Worm (Caenorhabditis elegans) whole organism, late embryonic: ENCODE data around the gene syp-1.

Experiments
- C08G9.2 ChIP-seq: sonication (generic microtip); optimal IDR thresholded peaks from 2 replicates; lab custom pipeline; 2016; ENCODE audit warnings: mild to moderate bottlenecking, missing genetic modification characterization, moderate library complexity, missing compliant biosample characterization
- C38D4.7 ChIP-seq: fragments of 200-800 bp; sonication (Bioruptor generic); optimal IDR thresholded peaks from 2 replicates; lab custom pipeline; 2018; ENCODE audit warnings: mild to moderate bottlenecking, missing genetic modification characterization, moderate library complexity, missing compliant biosample characterization
- F13H6.1 ChIP-seq: sonication (generic microtip); optimal IDR thresholded peaks from 2 replicates; lab custom pipeline; 2016; ENCODE audit warnings: missing genetic modification characterization, missing compliant biosample characterization
- K09A11.1 ChIP-seq: sonication (generic microtip); optimal IDR thresholded peaks from 2 replicates; lab custom pipeline; 2017; ENCODE audit warnings: antibody characterized with exemption, mild to moderate bottlenecking, missing genetic modification characterization, missing compliant biosample characterization; ENCODE audit not compliant: insufficient read depth
- ama-1 ChIP-seq: fragments of 150-350 bp; optimal IDR thresholded peaks from 2 replicates; lab custom pipeline; 2014
- ceh-14 ChIP-seq: sonication (generic microtip); optimal IDR thresholded peaks from 2 replicates; lab custom pipeline; 2016; ENCODE audit warnings: missing genotype, missing genetic modification characterization, missing compliant biosample characterization
- ceh-18 ChIP-seq: sonication (generic microtip); optimal IDR thresholded peaks from 2 replicates; lab custom pipeline; 2016; ENCODE audit warnings: missing genetic modification characterization, missing compliant biosample characterization
- ceh-19 ChIP-seq: fragments of 200-800 bp; sonication (Bioruptor generic); optimal IDR thresholded peaks from 2 replicates; lab custom pipeline; 2018; ENCODE audit warnings: mild to moderate bottlenecking, missing genetic modification characterization, missing compliant biosample characterization
- ceh-22 ChIP-seq: sonication (generic microtip); optimal IDR thresholded peaks from 2 replicates; lab custom pipeline; 2017; ENCODE audit warnings: missing biosample characterization, missing genetic modification characterization
- ceh-24 ChIP-seq: sonication (generic microtip); optimal IDR thresholded peaks from 2 replicates; lab custom pipeline; 2016; ENCODE audit warnings: mild to moderate bottlenecking, missing genetic modification characterization, missing compliant biosample characterization
- ceh-31 ChIP-seq: sonication (generic microtip); optimal IDR thresholded peaks from 2 replicates; lab custom pipeline; 2016; ENCODE audit warnings: missing genetic modification characterization, missing compliant biosample characterization
- ceh-45 ChIP-seq: fragments of 200-800 bp; sonication (Bioruptor generic); IDR thresholded peaks from 2 replicates; pipeline ENCODE4 v1.3.6; 2022; ENCODE audit warnings: missing genetic modification reagents, missing genetic modification characterization, missing compliant biosample characterization
- ceh-6 ChIP-seq: fragments of 200-800 bp; sonication (Bioruptor generic); optimal IDR thresholded peaks from 2 replicates; lab custom pipeline; 2018; ENCODE audit warnings: mild to moderate bottlenecking, missing genetic modification characterization, missing compliant biosample characterization
- ceh-9 ChIP-seq: sonication (generic microtip); optimal IDR thresholded peaks from 2 replicates; lab custom pipeline; 2016; ENCODE audit warnings: mild to moderate bottlenecking, missing genetic modification characterization, inconsistent platforms, missing compliant biosample characterization
- dmd-4 ChIP-seq: sonication (generic microtip); optimal IDR thresholded peaks from 2 replicates; lab custom pipeline; 2016; ENCODE audit warnings: borderline replicate concordance, missing genetic modification characterization, missing compliant biosample characterization
- dve-1 ChIP-seq: sonication (generic microtip); optimal IDR thresholded peaks from 2 replicates; lab custom pipeline; 2017; ENCODE audit warnings: antibody characterized with exemption, mild to moderate bottlenecking, missing genetic modification characterization, missing compliant biosample characterization
- ets-4 ChIP-seq: sonication (generic microtip); optimal IDR thresholded peaks from 2 replicates; lab custom pipeline; 2016; ENCODE audit warnings: missing genetic modification characterization, missing compliant biosample characterization
- eyg-1 ChIP-seq: sonication (generic microtip); optimal IDR thresholded peaks from 2 replicates; lab custom pipeline; 2016; ENCODE audit warnings: missing genotype, missing genetic modification characterization, missing compliant biosample characterization
- fax-1 ChIP-seq: sonication (generic microtip); optimal IDR thresholded peaks from 2 replicates; lab custom pipeline; 2016; ENCODE audit warnings: missing genotype, missing genetic modification characterization, missing compliant biosample characterization
- fkh-6 ChIP-seq: sonication (generic microtip); optimal IDR thresholded peaks from 2 replicates; lab custom pipeline; 2016; ENCODE audit warnings: missing genetic modification characterization, missing compliant biosample characterization
- hlh-13 ChIP-seq: fragments of 200-800 bp; sonication (Bioruptor generic); optimal IDR thresholded peaks from 2 replicates; lab custom pipeline; 2018; ENCODE audit warnings: mild to moderate bottlenecking, missing genetic modification characterization, missing compliant biosample characterization
- hlh-15 ChIP-seq: sonication (generic microtip); optimal IDR thresholded peaks from 2 replicates; lab custom pipeline; 2016; ENCODE audit warnings: missing genetic modification characterization, missing compliant biosample characterization
- hlh-30 ChIP-seq: sonication (generic microtip); optimal IDR thresholded peaks from 2 replicates; lab custom pipeline; 2017; ENCODE audit warnings: antibody characterized with exemption, missing genetic modification characterization, missing compliant biosample characterization; ENCODE audit not compliant: insufficient read depth
- hlh-6 ChIP-seq: sonication (generic microtip); optimal IDR thresholded peaks from 2 replicates; lab custom pipeline; 2016; ENCODE audit warnings: missing genotype, missing genetic modification characterization, missing compliant biosample characterization
- hlh-8 ChIP-seq: sonication (generic microtip); optimal IDR thresholded peaks from 2 replicates; lab custom pipeline; 2016; ENCODE audit warnings: missing genotype, missing genetic modification characterization, missing compliant biosample characterization
- lim-6 ChIP-seq: sonication (generic microtip); optimal IDR thresholded peaks from 2 replicates; lab custom pipeline; 2016; ENCODE audit warnings: missing genetic modification characterization, missing compliant biosample characterization
- madf-2 ChIP-seq: sonication (generic microtip); optimal IDR thresholded peaks from 2 replicates; lab custom pipeline; 2017; ENCODE audit warnings: missing genetic modification characterization, missing compliant biosample characterization
- mec-3 ChIP-seq: sonication (generic microtip); optimal IDR thresholded peaks from 2 replicates; lab custom pipeline; 2016; ENCODE audit warnings: borderline replicate concordance, missing genetic modification characterization, missing compliant biosample characterization
- nhr-11 ChIP-seq: fragments of 150-350 bp; optimal IDR thresholded peaks from 2 replicates; lab custom pipeline; 2014; ENCODE audit warnings: missing biosample characterization, missing genetic modification characterization
- nhr-232 ChIP-seq: sonication (generic microtip); optimal IDR thresholded peaks from 2 replicates; lab custom pipeline; 2016; ENCODE audit warnings: missing genetic modification characterization, missing compliant biosample characterization
- odd-2 ChIP-seq: sonication (generic microtip); optimal IDR thresholded peaks from 2 replicates; lab custom pipeline; 2017; ENCODE audit warnings: antibody characterized with exemption, mild to moderate bottlenecking, missing genetic modification characterization, missing compliant biosample characterization
- pax-1 ChIP-seq: fragments of 150-350 bp; optimal IDR thresholded peaks from 2 replicates; lab custom pipeline; 2014; ENCODE audit warnings: missing biosample characterization, missing genetic modification characterization
- pha-4 ChIP-seq: fragments of 150-350 bp; optimal IDR thresholded peaks from 2 replicates; lab custom pipeline; 2018; ENCODE audit warnings: missing biosample characterization, missing genetic modification reagents, missing genetic modification characterization
- pqm-1 ChIP-seq: sonication (generic microtip); optimal IDR thresholded peaks from 2 replicates; lab custom pipeline; 2016; ENCODE audit warnings: missing genetic modification characterization, missing compliant biosample characterization
- pros-1 ChIP-seq: fragments of 150-350 bp; optimal IDR thresholded peaks from 2 replicates; lab custom pipeline; 2014; ENCODE audit warnings: missing biosample characterization, missing genetic modification reagents, missing genetic modification characterization
- ref-2 ChIP-seq: sonication (generic microtip); optimal IDR thresholded peaks from 2 replicates; lab custom pipeline; 2016; ENCODE audit warnings: missing genetic modification characterization, missing compliant biosample characterization
- rnt-1 ChIP-seq: sonication (generic microtip); optimal IDR thresholded peaks from 2 replicates; lab custom pipeline; 2016; ENCODE audit warnings: missing genetic modification characterization, missing compliant biosample characterization
- sdc-2 ChIP-seq: sonication (generic microtip); optimal IDR thresholded peaks from 2 replicates; lab custom pipeline; 2016; ENCODE audit warnings: missing genotype, missing genetic modification characterization, missing compliant biosample characterization
- sox-2 ChIP-seq: fragments of 200-800 bp; sonication (Bioruptor generic); IDR thresholded peaks from 2 replicates; pipeline ENCODE4 v1.3.6; 2022; ENCODE audit warnings: missing genetic modification reagents, missing genetic modification characterization, missing compliant biosample characterization
- syd-9 ChIP-seq: sonication (generic microtip); optimal IDR thresholded peaks from 2 replicates; lab custom pipeline; 2016; ENCODE audit warnings: mild to moderate bottlenecking, missing genetic modification characterization, moderate library complexity, missing compliant biosample characterization
- tbx-7 ChIP-seq: sonication (generic microtip); optimal IDR thresholded peaks from 2 replicates; lab custom pipeline; 2016; ENCODE audit warnings: missing genotype, missing genetic modification characterization, missing compliant biosample characterization
- ttx-3 ChIP-seq: sonication (generic microtip); optimal IDR thresholded peaks from 2 replicates; lab custom pipeline; 2016; ENCODE audit warnings: missing genetic modification reagents, missing genetic modification characterization, missing compliant biosample characterization
- unc-3 ChIP-seq, 2 experiments: fragments of 200-800 bp in 1 of 2; sonication (Bioruptor generic) in 1 of 2; sonication (generic microtip) in 1 of 2; conservative IDR thresholded peaks in 1 of 2; optimal IDR thresholded peaks in 1 of 2; 2 replicates each; pipeline versions ENCODE4 v1.3.6 to Lab custom; 2016 to 2022; ENCODE audit warnings: missing compliant biosample characterization in 2 of 2, missing genetic modification characterization in 2 of 2, missing genetic modification reagents in 1 of 2
- unc-42 ChIP-seq: sonication (generic microtip); optimal IDR thresholded peaks from 2 replicates; lab custom pipeline; 2016; ENCODE audit warnings: missing genotype, missing genetic modification characterization, missing compliant biosample characterization
- unc-55 ChIP-seq: sonication (generic microtip); optimal IDR thresholded peaks from 2 replicates; lab custom pipeline; 2017; ENCODE audit warnings: missing biosample characterization, missing genetic modification reagents, missing genetic modification characterization
- unc-86 ChIP-seq: sonication (generic microtip); optimal IDR thresholded peaks from 2 replicates; lab custom pipeline; 2016; ENCODE audit warnings: missing genetic modification characterization, missing compliant biosample characterization

The syp-1 gene

DNA sequence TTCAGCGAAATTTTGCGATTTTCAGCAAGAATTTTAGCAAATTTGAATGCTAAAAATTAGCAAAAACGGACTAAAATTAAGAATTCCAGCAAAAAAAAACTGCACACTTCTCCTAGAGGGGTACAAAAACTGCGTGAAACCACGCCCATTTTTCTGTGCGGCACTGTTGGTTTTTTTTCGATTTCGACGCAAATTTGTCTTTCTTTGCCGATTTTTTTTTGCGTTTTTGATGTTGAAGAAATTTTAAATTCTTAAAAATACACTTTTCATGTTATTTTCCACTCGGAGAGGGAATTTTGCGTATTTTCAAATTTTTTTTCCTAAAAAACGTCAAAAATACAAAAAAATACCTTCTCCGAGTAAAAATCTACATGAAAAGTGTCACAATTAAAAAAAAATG is at the start of gene syp-1:
Gene syp-1 (plus strand): TSS at position 301 of the 400 bp plus-strand sequence.
- TF ChIP-seq ceh-14 (tag; lab: Kevin White, UChicago) (no peak), sdc-2 (tag; lab: Kevin White, UChicago) (no peak), hlh-30 (tag; lab: Kevin White, UChicago) (no peak), nhr-232 (tag; lab: Kevin White, UChicago) (no peak)

DNA sequence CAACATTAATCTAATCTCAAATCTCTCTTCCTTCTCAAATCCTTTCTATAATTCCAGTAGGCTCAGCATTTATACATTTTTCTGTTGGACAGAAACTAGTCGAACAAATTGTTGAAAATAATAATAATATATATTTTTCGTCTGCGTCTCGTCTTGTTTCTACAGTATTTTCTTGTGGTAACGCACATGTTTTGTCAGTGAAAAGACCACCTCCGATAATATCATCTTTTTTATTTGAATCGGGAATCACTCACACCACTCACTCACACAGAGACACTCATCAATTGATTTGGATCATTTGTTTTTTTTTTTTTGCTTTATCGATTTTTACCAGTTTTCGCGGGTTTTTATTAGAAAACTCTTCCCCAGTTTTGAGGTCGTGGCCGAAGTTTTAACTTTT is 49.4 kb upstream of the syp-1 start:
- TF ChIP-seq ceh-18 (tag; lab: Kevin White, UChicago) (no peak), hlh-13 (GFP tag; lab: Kevin White, UChicago) (no peak), hlh-8 (tag; lab: Kevin White, UChicago) (no peak), C08G9.2 (tag; lab: Kevin White, UChicago) (no peak), hlh-15 (no peak), ttx-3 (tag; lab: Kevin White, UChicago) (no peak), ets-4 (tag; lab: Kevin White, UChicago) (no peak), odd-2 (no peak), pros-1 (tag; lab: Kevin White, UChicago) (no peak), F13H6.1 (tag; lab: Kevin White, UChicago) (no peak), pha-4 (no peak), lim-6 (tag; lab: Kevin White, UChicago) (no peak)

DNA sequence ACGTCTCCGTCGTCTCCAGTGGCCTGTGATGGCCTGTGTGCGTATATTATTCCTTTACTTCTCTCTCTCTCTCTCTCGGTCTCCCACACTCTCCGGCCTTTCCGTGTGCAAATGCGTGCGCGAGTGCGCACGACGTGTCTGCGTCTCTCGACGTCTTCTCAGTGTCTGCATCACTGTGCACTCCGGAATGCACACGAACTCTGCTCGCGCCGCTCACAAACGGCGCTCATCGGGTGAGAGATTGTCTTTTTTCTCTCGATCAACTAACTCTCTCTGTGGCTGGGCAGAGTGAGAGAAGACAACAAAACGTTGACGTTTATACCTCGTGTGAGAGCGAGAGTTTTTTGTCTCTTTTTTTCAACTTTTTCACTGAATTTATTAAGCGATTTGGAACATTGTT is 48.1 kb upstream of the syp-1 start:
- TF ChIP-seq ceh-9 (tag; lab: Kevin White, UChicago) (no peak), ama-1 (lab: Kevin White, UChicago) (peak; percentile 30), F13H6.1 (tag; lab: Kevin White, UChicago) (peak; percentile 63), pqm-1 (tag; lab: Kevin White, UChicago) (peak; percentile 68), syd-9 (no peak), sox-2 (no peak), dmd-4 (peak; percentile 32), ref-2 (no peak), ceh-31 (tag; lab: Kevin White, UChicago) (peak; percentile 91), hlh-30 (tag; lab: Kevin White, UChicago) (peak; percentile 76), fax-1 (no peak), tbx-7 (tag; lab: Kevin White, UChicago) (peak; percentile 26), unc-55 (GFP tag; lab: Kevin White, UChicago) (peak; percentile 92), unc-3 (GFP tag; conservative IDR thresholded peaks at IDR 0.05; lab: Robert Waterston, UW) (no peak), unc-3 (tag; optimal IDR thresholded peaks at IDR 0.05; lab: Kevin White, UChicago) (no peak), ceh-22 (tag; lab: Kevin White, UChicago) (peak; percentile 59), ceh-24 (tag; lab: Kevin White, UChicago) (no peak), ceh-45 (GFP tag; lab: Robert Waterston, UW) (no peak), rnt-1 (peak; percentile 76), hlh-6 (tag; lab: Kevin White, UChicago) (no peak), ets-4 (tag; lab: Kevin White, UChicago) (peak; percentile 26), nhr-232 (tag; lab: Kevin White, UChicago) (no peak), ceh-19 (GFP tag; lab: Kevin White, UChicago) (peak; percentile 47), ceh-14 (tag; lab: Kevin White, UChicago) (peak; percentile 58), K09A11.1 (tag; lab: Kevin White, UChicago) (peak; percentile 42), hlh-13 (GFP tag; lab: Kevin White, UChicago) (no peak), hlh-15 (no peak), unc-42 (peak; percentile 75), eyg-1 (tag; lab: Kevin White, UChicago) (peak; percentile 62), pros-1 (tag; lab: Kevin White, UChicago) (peak; percentile 96), ceh-18 (tag; lab: Kevin White, UChicago) (peak; percentile 87), madf-2 (no peak), dve-1 (tag; lab: Kevin White, UChicago) (peak; percentile 37), ceh-6 (no peak), C08G9.2 (tag; lab: Kevin White, UChicago) (peak; percentile 60), odd-2 (no peak), fkh-6 (tag; lab: Kevin White, UChicago) (no peak), pha-4 (no peak), mec-3 (tag; lab: Kevin White, UChicago) (no peak), unc-86 (no peak), sdc-2 (tag; lab: Kevin White, UChicago) (peak; percentile 49), nhr-11 (tag; lab: Kevin White, UChicago) (no peak), C38D4.7 (GFP tag; lab: Kevin White, UChicago) (no peak), pax-1 (tag; lab: Kevin White, UChicago) (peak; percentile 1)
